Fruit fly (Drosophila melanogaster) whole organism, pupa: ENCODE data around the gene alien.

Source experiments
- CG10348 ChIP-seq: fragments of 200-800 bp; sonication (Bioruptor generic); IDR thresholded peaks from 2 replicates; pipeline ENCODE4 v1.3.6; 2022; ENCODE audit warnings: missing biosample characterization, missing genetic modification characterization
- CG12605 ChIP-seq: fragments of 200-800 bp; sonication (Bioruptor generic); IDR thresholded peaks from 2 replicates; pipeline ENCODE4 v1.3.6; 2022; ENCODE audit warnings: missing biosample characterization, missing genetic modification characterization
- CG13204 ChIP-seq: fragments of 200-800 bp; sonication (Bioruptor generic); optimal IDR thresholded peaks from 2 replicates; lab custom pipeline; 2018; ENCODE audit warnings: missing biosample characterization, mild to moderate bottlenecking, missing genetic modification characterization, moderate library complexity
- CG14655 ChIP-seq: fragments of 200-800 bp; sonication (Bioruptor generic); optimal IDR thresholded peaks from 3 replicates; lab custom pipeline; 2017; ENCODE audit warnings: mild to moderate bottlenecking, missing biosample characterization, missing genetic modification reagents, missing genetic modification characterization
- CG15710 ChIP-seq: fragments of 200-800 bp; sonication (Bioruptor generic); optimal IDR thresholded peaks from 2 replicates; lab custom pipeline; 2018; ENCODE audit warnings: missing biosample characterization, mild to moderate bottlenecking, missing genetic modification characterization, moderate library complexity
- CG17806 ChIP-seq: fragments of 200-800 bp; sonication (Bioruptor generic); optimal IDR thresholded peaks from 2 replicates; lab custom pipeline; 2018; ENCODE audit warnings: missing biosample characterization, mild to moderate bottlenecking, missing genetic modification characterization, moderate library complexity
- CG32121 ChIP-seq: fragments of 200-800 bp; sonication (Bioruptor generic); IDR thresholded peaks from 2 replicates; pipeline ENCODE4 v1.3.6; 2022; ENCODE audit warnings: missing biosample characterization, missing genetic modification characterization
- CG34367 ChIP-seq: fragments of 200-800 bp; sonication (Bioruptor generic); optimal IDR thresholded peaks from 2 replicates; lab custom pipeline; 2018; ENCODE audit warnings: missing biosample characterization, mild to moderate bottlenecking, missing genetic modification characterization
- CG4496 ChIP-seq: fragments of 200-800 bp; sonication (Bioruptor generic); IDR thresholded peaks from 3 replicates; pipeline ENCODE4 v1.3.6; 2022; ENCODE audit warnings: missing biosample characterization, missing genetic modification characterization
- CG8159 ChIP-seq: fragments of 200-800 bp; sonication (Bioruptor generic); optimal IDR thresholded peaks from 3 replicates; lab custom pipeline; 2018; ENCODE audit warnings: missing biosample characterization, mild to moderate bottlenecking, missing genetic modification characterization, moderate library complexity
- CG8301 ChIP-seq: fragments of 200-800 bp; sonication (Bioruptor generic); optimal IDR thresholded peaks from 2 replicates; lab custom pipeline; 2018; ENCODE audit warnings: missing biosample characterization, mild to moderate bottlenecking, missing genetic modification characterization
- CG9948 ChIP-seq: fragments of 200-800 bp; sonication (Bioruptor generic); optimal IDR thresholded peaks from 2 replicates; lab custom pipeline; 2018; ENCODE audit warnings: missing biosample characterization, mild to moderate bottlenecking, missing genetic modification characterization, moderate library complexity
- D1 ChIP-seq: fragments of 200-800 bp; sonication (Bioruptor generic); optimal IDR thresholded peaks from 2 replicates; lab custom pipeline; 2018; ENCODE audit warnings: missing biosample characterization, mild to moderate bottlenecking, missing genetic modification characterization, moderate library complexity
- EcR ChIP-seq: fragments of 200-800 bp; sonication (Bioruptor generic); optimal IDR thresholded peaks from 3 replicates; lab custom pipeline; 2019; ENCODE audit warnings: missing biosample characterization, missing genetic modification characterization, mild to moderate bottlenecking, moderate library complexity, missing genetic modification reagents
- Ets98B ChIP-seq: fragments of 200-800 bp; sonication (Bioruptor generic); IDR thresholded peaks from 2 replicates; pipeline ENCODE4 v1.3.6; 2022; ENCODE audit warnings: missing biosample characterization, missing genetic modification characterization
- Pif1A ChIP-seq: fragments of 200-800 bp; sonication (Bioruptor generic); optimal IDR thresholded peaks from 3 replicates; lab custom pipeline; 2016; ENCODE audit warnings: missing biosample characterization, missing genetic modification characterization
- Pif1B ChIP-seq: fragments of 200-800 bp; sonication (Bioruptor generic); optimal IDR thresholded peaks from 3 replicates; lab custom pipeline; 2016; ENCODE audit warnings: missing biosample characterization, missing genetic modification characterization
- Snoo ChIP-seq: fragments of 200-800 bp; sonication (Bioruptor generic); optimal IDR thresholded peaks from 3 replicates; lab custom pipeline; 2017; ENCODE audit warnings: missing biosample characterization, mild to moderate bottlenecking, missing genetic modification characterization, inconsistent platforms
- fd96Ca ChIP-seq: fragments of 200-800 bp; sonication (Bioruptor generic); IDR thresholded peaks from 3 replicates; pipeline ENCODE4 v1.3.6; 2022; ENCODE audit warnings: missing biosample characterization, missing genetic modification characterization
- gl ChIP-seq: fragments of 200-800 bp; sonication (Bioruptor generic); optimal IDR thresholded peaks from 2 replicates; lab custom pipeline; 2018; ENCODE audit warnings: missing biosample characterization, mild to moderate bottlenecking, missing genetic modification characterization
- rn ChIP-seq: fragments of 200-800 bp; sonication (Bioruptor generic); IDR thresholded peaks from 2 replicates; pipeline ENCODE4 v1.3.6; 2022; ENCODE audit warnings: missing biosample characterization, missing genetic modification characterization

Gene alien

DNA sequence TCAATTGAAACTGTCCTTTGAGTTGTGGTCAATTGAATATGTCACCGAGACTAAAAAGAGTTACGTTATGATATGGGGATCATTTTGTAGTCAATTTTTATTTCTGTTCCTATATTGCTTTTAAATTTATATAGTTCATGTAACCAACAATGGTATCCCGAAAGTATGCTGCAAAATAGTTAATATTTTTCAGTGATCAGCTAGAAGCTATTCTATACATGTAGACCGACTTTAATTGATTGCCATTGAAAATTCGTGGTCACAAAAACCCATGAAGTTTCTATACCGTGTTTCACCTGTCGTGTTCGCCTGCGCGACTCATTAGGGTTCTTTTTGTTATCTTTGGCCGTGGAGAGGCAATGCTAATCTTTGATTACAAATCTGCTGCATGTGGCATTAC lies 22.7 kb downstream of the alien start:
- no peak for TF ChIP-seq CG8159 (tag; lab: Kevin White, UChicago)
- no peak for TF ChIP-seq Pif1B (GFP tag; lab: Kevin White, UChicago)
- no peak for TF ChIP-seq CG34367
- TF ChIP-seq Ets98B (GFP tag; lab: Robert Waterston, UW): no peak
- no peak for TF ChIP-seq CG17806 (tag; lab: Kevin White, UChicago)
- TF ChIP-seq D1 (tag; lab: Kevin White, UChicago): no peak
- no peak for TF ChIP-seq Snoo (tag; lab: Kevin White, UChicago)
- no peak for TF ChIP-seq CG10348 (GFP tag; lab: Robert Waterston, UW)
- TF ChIP-seq gl (tag; lab: Kevin White, UChicago): no peak
- TF ChIP-seq CG12605 (GFP tag; lab: Robert Waterston, UW): no peak
- TF ChIP-seq CG13204 (GFP tag; lab: Kevin White, UChicago): no peak
- TF ChIP-seq CG9948 (tag; lab: Kevin White, UChicago): no peak
- TF ChIP-seq rn: no peak
- no peak for TF ChIP-seq EcR (GFP tag; lab: Kevin White, UChicago)
- no peak for TF ChIP-seq CG4496 (GFP tag; lab: Robert Waterston, UW)
- no peak for TF ChIP-seq CG8301 (tag; lab: Kevin White, UChicago)

DNA sequence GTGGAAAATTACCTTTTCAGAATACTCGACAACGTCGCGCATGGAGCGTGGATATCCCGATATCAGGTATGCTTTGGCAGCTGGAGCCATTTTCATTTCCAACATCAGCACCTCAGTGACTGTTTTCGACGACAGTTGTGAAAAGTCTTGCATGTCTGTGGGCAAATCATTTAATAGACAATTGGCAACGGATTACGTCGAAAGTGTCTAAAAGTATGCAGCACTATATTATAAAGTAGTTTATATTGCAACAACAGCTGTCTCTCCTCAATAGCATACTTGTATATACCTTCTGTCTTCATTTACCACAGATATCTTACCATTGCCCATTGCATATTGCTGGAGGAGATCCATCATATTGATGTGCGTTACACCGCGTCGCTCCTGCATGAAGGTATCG lies 24.3 kb downstream of the alien start:
- TF ChIP-seq CG10348 (GFP tag; lab: Robert Waterston, UW): no peak
- TF ChIP-seq Pif1A (GFP tag; lab: Kevin White, UChicago): no peak
- no peak for TF ChIP-seq CG32121 (GFP tag; lab: Robert Waterston, UW)
- TF ChIP-seq Snoo (tag; lab: Kevin White, UChicago): no peak
- no peak for TF ChIP-seq CG15710 (tag; lab: Kevin White, UChicago)
- TF ChIP-seq Ets98B (GFP tag; lab: Robert Waterston, UW): no peak
- TF ChIP-seq gl (tag; lab: Kevin White, UChicago): no peak
- TF ChIP-seq CG13204 (GFP tag; lab: Kevin White, UChicago): no peak
- TF ChIP-seq CG8301 (tag; lab: Kevin White, UChicago): no peak
- no peak for TF ChIP-seq CG14655 (GFP tag; lab: Kevin White, UChicago)
- TF ChIP-seq EcR (GFP tag; lab: Kevin White, UChicago): no peak
- no peak for TF ChIP-seq CG8159 (tag; lab: Kevin White, UChicago)
- TF ChIP-seq rn: no peak
- no peak for TF ChIP-seq D1 (tag; lab: Kevin White, UChicago)
- no peak for TF ChIP-seq fd96Ca
- no peak for TF ChIP-seq CG9948 (tag; lab: Kevin White, UChicago)

DNA sequence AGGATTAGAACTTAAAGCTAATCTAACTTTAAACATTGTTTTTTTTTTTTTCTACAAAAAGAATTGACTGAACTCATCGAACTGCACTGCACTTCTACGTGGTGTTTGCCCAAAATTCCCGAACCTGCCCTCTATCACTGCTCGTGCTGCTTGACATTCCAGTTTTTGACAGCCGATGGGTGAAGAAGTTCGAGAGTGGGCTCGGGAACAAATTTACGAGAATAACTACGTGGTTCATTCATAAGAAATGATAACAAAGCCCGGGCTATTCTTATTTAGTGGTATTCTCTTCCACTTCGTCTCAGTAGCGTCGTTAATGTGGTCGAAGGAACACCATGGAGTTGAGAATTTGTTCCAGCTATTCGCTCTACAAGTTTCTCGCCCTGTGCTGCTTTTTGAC lies 29.9 kb downstream of the alien start, which contains the start of gene CG18088:
Gene CG18088, plus strand, starts transcription at position 301 of the 400 bp plus-strand sequence.
- no peak for TF ChIP-seq Pif1B (GFP tag; lab: Kevin White, UChicago)
- no peak for TF ChIP-seq CG13204 (GFP tag; lab: Kevin White, UChicago)

DNA sequence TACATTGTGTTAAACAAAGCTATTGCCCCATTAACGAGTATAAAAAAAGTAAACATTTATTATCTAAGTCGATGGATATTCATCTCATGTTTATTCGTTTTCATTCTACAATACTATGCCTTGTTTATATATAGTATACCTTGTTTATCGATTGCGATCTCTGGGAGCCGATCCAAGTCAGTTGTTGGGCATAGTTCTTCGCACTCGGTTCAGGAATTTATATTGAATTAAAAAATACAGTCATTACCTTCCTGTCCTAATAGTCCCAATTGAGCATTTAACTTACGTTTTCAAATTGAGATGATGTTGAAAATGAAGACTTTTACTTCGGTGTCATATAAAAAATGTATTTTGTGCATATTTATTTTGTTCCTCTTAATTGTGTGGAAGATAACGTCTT lies 32.5 kb downstream of the alien start, which contains the start of gene CG32984:
Gene CG32984, plus strand, starts transcription at position 301 of the 400 bp plus-strand sequence.
- no peak for TF ChIP-seq Snoo (tag; lab: Kevin White, UChicago)
- TF ChIP-seq Pif1B (GFP tag; lab: Kevin White, UChicago): no peak
- no peak for TF ChIP-seq CG12605 (GFP tag; lab: Robert Waterston, UW)
- no peak for TF ChIP-seq Pif1A (GFP tag; lab: Kevin White, UChicago)
- TF ChIP-seq CG9948 (tag; lab: Kevin White, UChicago): no peak
- TF ChIP-seq CG4496 (GFP tag; lab: Robert Waterston, UW): no peak
- no peak for TF ChIP-seq CG17806 (tag; lab: Kevin White, UChicago)
- TF ChIP-seq EcR (GFP tag; lab: Kevin White, UChicago): no peak
- no peak for TF ChIP-seq rn
- no peak for TF ChIP-seq CG8301 (tag; lab: Kevin White, UChicago)

DNA sequence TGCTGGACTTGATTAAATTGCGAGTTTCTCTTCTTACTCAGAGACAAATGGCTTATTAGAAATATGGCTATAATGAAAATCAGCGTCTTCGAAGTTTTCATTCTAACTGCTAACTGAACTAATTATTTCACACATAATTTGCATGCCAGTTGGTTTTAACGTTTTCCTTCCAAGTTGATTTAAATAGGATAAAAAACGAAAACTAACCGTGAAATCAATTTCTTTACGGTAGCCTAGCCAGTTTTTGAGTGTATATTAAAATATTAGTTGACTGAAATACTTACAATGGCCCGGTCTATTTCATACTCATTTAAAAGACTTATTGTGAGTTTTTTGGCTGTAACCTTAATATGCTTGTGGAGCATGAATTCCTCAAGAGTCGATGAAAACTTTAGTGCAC lies 34.9 kb downstream of the alien start, which contains the start of the genes CG9525 and CG32985:
Gene CG9525, minus strand, starts transcription at position 101 of the 400 bp plus-strand sequence.
Gene CG32985, plus strand, starts transcription at position 280 of the 400 bp plus-strand sequence.
- TF ChIP-seq CG17806 (tag; lab: Kevin White, UChicago) (no peak), CG13204 (GFP tag; lab: Kevin White, UChicago) (no peak), Snoo (tag; lab: Kevin White, UChicago) (no peak), CG9948 (tag; lab: Kevin White, UChicago) (no peak), CG4496 (GFP tag; lab: Robert Waterston, UW) (no peak), CG8301 (tag; lab: Kevin White, UChicago) (no peak), Ets98B (GFP tag; lab: Robert Waterston, UW) (no peak), Pif1A (GFP tag; lab: Kevin White, UChicago) (no peak), CG34367 (no peak), CG14655 (GFP tag; lab: Kevin White, UChicago) (no peak), rn (no peak), EcR (GFP tag; lab: Kevin White, UChicago) (no peak), CG10348 (GFP tag; lab: Robert Waterston, UW) (no peak), fd96Ca (no peak), gl (tag; lab: Kevin White, UChicago) (no peak)

DNA sequence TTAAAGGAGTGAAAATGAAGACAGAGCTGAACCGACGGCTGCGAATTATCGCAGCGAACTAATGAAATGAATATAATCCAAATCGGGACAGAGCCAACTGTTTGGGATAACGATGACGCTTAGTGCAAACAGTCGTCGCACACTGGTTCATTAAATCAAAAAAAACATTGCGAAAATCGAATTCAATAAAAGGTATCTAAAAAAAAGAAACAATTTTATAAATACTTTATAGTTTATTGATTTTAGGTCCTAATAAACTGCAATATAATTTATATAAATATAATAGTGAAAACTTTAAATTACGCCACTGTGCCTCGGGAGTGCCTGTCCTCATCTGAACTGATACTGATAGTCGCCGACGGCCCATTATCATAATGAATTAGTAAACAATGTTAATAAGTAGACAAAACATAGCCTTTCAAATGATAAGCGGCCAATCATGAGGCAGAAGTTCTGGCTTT lies 38.1 kb downstream of the alien start, which contains the start of gene CG31886:
Gene CG31886, minus strand, starts transcription at position 51 of the 461 bp plus-strand sequence.
- TF ChIP-seq CG12605 (GFP tag; lab: Robert Waterston, UW) (no peak; the same call in 1 of the 2 replicates), CG14655 (GFP tag; lab: Kevin White, UChicago) (peak; percentile 72), Pif1A (GFP tag; lab: Kevin White, UChicago) (peak; percentile 35), fd96Ca (peak; percentile 72), CG4496 (GFP tag; lab: Robert Waterston, UW) (no peak), Pif1B (GFP tag; lab: Kevin White, UChicago) (peak; percentile 27)
